Worm (Caenorhabditis elegans) whole organism, mixed stage, embryonic: ENCODE results near the gene C07D8.6.

ENCODE experiments used
- bed-3 ChIP-seq: fragments of 200-800 bp; sonication (Bioruptor generic); optimal IDR thresholded peaks from 3 replicates; lab custom pipeline; 2018; ENCODE audit warnings: mild to moderate bottlenecking, missing genetic modification characterization, moderate library complexity, missing compliant biosample characterization
- blmp-1 ChIP-seq: fragments of 150-350 bp; optimal IDR thresholded peaks from 2 replicates; lab custom pipeline; 2014; ENCODE audit warnings: missing biosample characterization, missing genetic modification characterization
- ceh-39 ChIP-seq: fragments of 150-350 bp; optimal IDR thresholded peaks from 2 replicates; lab custom pipeline; 2014; ENCODE audit warnings: missing biosample characterization, missing genetic modification characterization
- ceh-43 ChIP-seq: fragments of 200-800 bp; sonication (Bioruptor generic); optimal IDR thresholded peaks from 2 replicates; lab custom pipeline; 2018; ENCODE audit warnings: mild to moderate bottlenecking, missing genetic modification characterization, moderate library complexity, missing compliant biosample characterization
- ceh-83 ChIP-seq: fragments of 200-800 bp; sonication (Bioruptor generic); optimal IDR thresholded peaks from 2 replicates; lab custom pipeline; 2018; ENCODE audit warnings: mild to moderate bottlenecking, missing genetic modification characterization, missing compliant biosample characterization
- ces-1 ChIP-seq: fragments of 150-350 bp; optimal IDR thresholded peaks from 2 replicates; lab custom pipeline; 2014; ENCODE audit warnings: missing biosample characterization, missing genetic modification reagents, missing genetic modification characterization
- cnd-1 ChIP-seq: fragments of 200-800 bp; sonication (Bioruptor generic); optimal IDR thresholded peaks from 2 replicates; lab custom pipeline; 2018; ENCODE audit warnings: mild to moderate bottlenecking, missing genetic modification characterization, missing compliant biosample characterization
- drap-1 ChIP-seq: fragments of 200-800 bp; sonication (Bioruptor generic); optimal IDR thresholded peaks from 3 replicates; lab custom pipeline; 2018; ENCODE audit warnings: mild to moderate bottlenecking, missing genetic modification characterization, missing compliant biosample characterization
- flh-1 ChIP-seq: fragments of 200-800 bp; sonication (Bioruptor generic); optimal IDR thresholded peaks from 2 replicates; lab custom pipeline; 2018; ENCODE audit warnings: mild to moderate bottlenecking, missing genetic modification characterization, moderate library complexity, missing compliant biosample characterization
- ham-2 ChIP-seq: fragments of 200-800 bp; sonication (Bioruptor generic); optimal IDR thresholded peaks from 2 replicates; lab custom pipeline; 2018; ENCODE audit warnings: mild to moderate bottlenecking, missing genetic modification characterization, missing compliant biosample characterization
- hlh-1 ChIP-seq: fragments of 150-350 bp; optimal IDR thresholded peaks from 2 replicates; lab custom pipeline; 2014; ENCODE audit warnings: missing biosample characterization, missing genetic modification reagents, missing genetic modification characterization
- lin-13 ChIP-seq: fragments of 150-350 bp; optimal IDR thresholded peaks from 2 replicates; lab custom pipeline; 2014; ENCODE audit warnings: missing biosample characterization, missing genetic modification characterization
- lin-32 ChIP-seq: fragments of 200-800 bp; sonication (Bioruptor generic); optimal IDR thresholded peaks from 2 replicates; lab custom pipeline; 2018; ENCODE audit warnings: mild to moderate bottlenecking, missing genetic modification characterization, missing compliant biosample characterization
- lsy-2 ChIP-seq: fragments of 150-350 bp; optimal IDR thresholded peaks from 2 replicates; lab custom pipeline; 2014; ENCODE audit warnings: missing biosample characterization, missing genetic modification characterization
- mab-5 ChIP-seq: fragments of 150-350 bp; optimal IDR thresholded peaks from 2 replicates; lab custom pipeline; 2014; ENCODE audit warnings: missing biosample characterization, missing genetic modification characterization
- mls-2 ChIP-seq: sonication (generic microtip); optimal IDR thresholded peaks from 2 replicates; lab custom pipeline; 2016; ENCODE audit warnings: mild to moderate bottlenecking, missing genetic modification characterization, moderate library complexity, missing compliant biosample characterization
- nhr-12 ChIP-seq: fragments of 150-350 bp; optimal IDR thresholded peaks from 2 replicates; lab custom pipeline; 2014; ENCODE audit warnings: missing biosample characterization, missing genetic modification characterization
- nhr-2 ChIP-seq: fragments of 150-350 bp; optimal IDR thresholded peaks from 2 replicates; lab custom pipeline; 2014; ENCODE audit warnings: missing biosample characterization, missing genetic modification characterization
- nhr-237 ChIP-seq: fragments of 150-350 bp; optimal IDR thresholded peaks from 2 replicates; lab custom pipeline; 2014; ENCODE audit warnings: missing biosample characterization, missing genetic modification characterization
- nhr-28 ChIP-seq: fragments of 150-350 bp; optimal IDR thresholded peaks from 2 replicates; lab custom pipeline; 2014; ENCODE audit warnings: missing biosample characterization, missing genetic modification characterization
- nhr-76 ChIP-seq: sonication (generic microtip); optimal IDR thresholded peaks from 2 replicates; lab custom pipeline; 2017; ENCODE audit warnings: missing biosample characterization, missing genetic modification characterization
- pha-4 ChIP-seq: fragments of 150-350 bp; optimal IDR thresholded peaks from 2 replicates; lab custom pipeline; 2018; ENCODE audit warnings: missing biosample characterization, missing genetic modification reagents, missing genetic modification characterization
- sem-2 ChIP-seq: fragments of 200-800 bp; sonication (Bioruptor generic); optimal IDR thresholded peaks from 2 replicates; lab custom pipeline; 2018; ENCODE audit warnings: mild to moderate bottlenecking, missing genetic modification characterization, missing compliant biosample characterization
- snpc-4 ChIP-seq: fragments of 150-350 bp; optimal IDR thresholded peaks from 2 replicates; lab custom pipeline; 2014; ENCODE audit warnings: missing biosample characterization, missing genetic modification characterization
- sptf-1 ChIP-seq: sonication (generic microtip); optimal IDR thresholded peaks from 2 replicates; lab custom pipeline; 2017; ENCODE audit warnings: mild to moderate bottlenecking, missing genetic modification characterization, moderate library complexity, missing compliant biosample characterization
- tbx-8 ChIP-seq: fragments of 200-800 bp; sonication (Bioruptor generic); optimal IDR thresholded peaks from 2 replicates; lab custom pipeline; 2018; ENCODE audit warnings: mild to moderate bottlenecking, missing genetic modification characterization, moderate library complexity, missing compliant biosample characterization
- unc-120 ChIP-seq: sonication (generic microtip); optimal IDR thresholded peaks from 2 replicates; lab custom pipeline; 2017; ENCODE audit warnings: missing genetic modification characterization, missing compliant biosample characterization; ENCODE audit not compliant: poor library complexity, severe bottlenecking
- unc-39 ChIP-seq: fragments of 150-350 bp; optimal IDR thresholded peaks from 2 replicates; lab custom pipeline; 2014; ENCODE audit warnings: missing biosample characterization, missing genetic modification characterization
- unc-62 ChIP-seq: fragments of 150-350 bp; optimal IDR thresholded peaks from 2 replicates; lab custom pipeline; 2014; ENCODE audit warnings: missing biosample characterization, missing genetic modification reagents, missing genetic modification characterization
- zip-8 ChIP-seq: fragments of 150-350 bp; optimal IDR thresholded peaks from 2 replicates; lab custom pipeline; 2014; ENCODE audit warnings: missing biosample characterization, missing genetic modification characterization

The C07D8.6 gene

DNA sequence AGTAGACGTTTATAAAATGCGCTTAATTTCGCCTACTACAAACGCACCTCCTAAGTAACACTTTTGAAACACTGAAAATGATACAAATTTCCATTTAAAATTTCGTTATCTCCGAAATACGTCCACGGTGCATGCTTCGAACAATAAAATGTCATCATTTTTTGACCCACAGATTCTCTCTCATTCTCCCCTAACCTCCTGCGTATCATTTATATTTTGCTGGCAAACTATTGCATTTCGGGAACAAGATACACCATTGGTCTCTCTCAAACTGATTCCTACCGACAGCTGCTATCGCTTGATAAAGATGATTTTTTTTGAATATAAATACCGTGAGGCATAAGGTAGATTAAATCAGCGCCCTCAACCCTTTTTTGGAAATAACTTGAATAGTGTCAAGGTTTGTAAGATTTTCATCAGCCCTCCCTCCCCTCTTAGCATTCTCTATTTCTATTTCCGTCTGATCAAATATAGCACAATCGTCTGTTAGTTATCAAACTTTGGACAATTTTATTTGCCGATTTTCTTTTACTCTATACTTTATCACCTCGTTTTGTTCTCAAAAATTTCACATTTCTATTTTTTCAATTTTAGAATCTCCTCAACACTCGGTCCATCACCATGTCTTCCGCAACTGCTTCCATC, at the start of gene C07D8.6:
Gene C07D8.6, plus strand, starts transcription at position 595 of the 645 bp plus-strand sequence.
- no peak for TF ChIP-seq blmp-1
- TF ChIP-seq drap-1 (GFP tag; lab: Kevin White, UChicago) = no peak
- no peak for TF ChIP-seq ceh-39 (tag; lab: Kevin White, UChicago)
- no peak for TF ChIP-seq mab-5 (tag; lab: Kevin White, UChicago)
- peak; percentile 24 for TF ChIP-seq unc-62 (GFP tag; lab: Kevin White, UChicago)
- TF ChIP-seq unc-39 (tag; lab: Kevin White, UChicago) = no peak
- peak; percentile 62 for TF ChIP-seq hlh-1
- TF ChIP-seq cnd-1 (tag; lab: Kevin White, UChicago) = no peak
- no peak for TF ChIP-seq ceh-43 (GFP tag; lab: Kevin White, UChicago)
- no peak for TF ChIP-seq nhr-76 (tag; lab: Kevin White, UChicago)
- TF ChIP-seq unc-120 (tag; lab: Kevin White, UChicago) = peak; percentile 1
- TF ChIP-seq lin-13 = no peak
- no peak for TF ChIP-seq lsy-2 (tag; lab: Kevin White, UChicago)

DNA sequence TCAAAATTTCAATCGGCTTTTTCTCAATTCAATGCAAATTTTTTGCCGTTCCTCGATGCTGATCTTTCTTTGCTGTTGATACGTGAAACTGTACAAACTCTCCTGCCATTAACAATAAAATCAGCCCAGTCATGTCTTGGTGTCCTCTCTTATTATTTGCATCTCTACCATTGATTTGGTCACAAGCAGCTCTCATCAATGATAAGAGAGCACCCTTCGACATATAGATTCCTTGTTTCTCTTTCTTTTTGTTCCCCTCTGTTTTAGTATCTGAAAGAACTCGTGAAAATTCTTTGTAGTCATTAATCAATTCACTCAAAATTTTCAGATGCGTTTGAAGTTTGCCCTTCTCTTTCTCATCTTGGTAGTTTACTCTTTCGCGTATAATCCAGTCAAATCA, 49.5 kb upstream of the C07D8.6 start, which contains the start of gene lron-7:
Gene lron-7, plus strand, starts transcription at position 323 of the 400 bp plus-strand sequence.
- TF ChIP-seq bed-3 (GFP tag; lab: Kevin White, UChicago) = no peak
- TF ChIP-seq unc-39 (tag; lab: Kevin White, UChicago) = no peak
- no peak for TF ChIP-seq hlh-1
- TF ChIP-seq nhr-28 (tag; lab: Kevin White, UChicago) = no peak
- TF ChIP-seq pha-4 = no peak
- TF ChIP-seq sptf-1 (tag; lab: Kevin White, UChicago) = no peak
- TF ChIP-seq lin-32 (GFP tag; lab: Kevin White, UChicago) = no peak
- TF ChIP-seq nhr-12 = no peak
- no peak for TF ChIP-seq drap-1 (GFP tag; lab: Kevin White, UChicago)
- no peak for TF ChIP-seq ceh-39 (tag; lab: Kevin White, UChicago)
- TF ChIP-seq ceh-43 (GFP tag; lab: Kevin White, UChicago) = no peak

DNA sequence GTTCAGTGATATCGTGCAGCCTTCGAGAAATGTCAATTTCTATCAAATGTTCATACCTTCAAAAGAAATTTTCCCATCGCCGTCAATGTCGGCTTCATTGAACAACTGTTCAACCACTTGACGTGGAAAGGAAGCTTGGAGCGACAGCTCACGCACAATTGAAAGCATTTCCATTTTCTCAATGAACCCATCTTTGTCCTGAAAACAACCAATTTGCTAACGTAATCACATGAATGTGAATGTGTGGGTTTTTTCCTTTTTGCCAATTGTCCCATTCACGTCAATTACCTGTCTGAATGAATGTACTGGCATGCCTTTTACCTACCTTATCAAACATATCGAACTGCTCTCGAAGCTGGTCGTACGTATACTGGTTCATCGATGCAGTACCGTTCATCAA, 45.0 kb upstream of the C07D8.6 start:
- TF ChIP-seq cnd-1 (tag; lab: Kevin White, UChicago) (no peak), snpc-4 (tag; lab: Kevin White, UChicago) (no peak), zip-8 (tag; lab: Kevin White, UChicago) (no peak), sem-2 (GFP tag; lab: Kevin White, UChicago) (no peak), nhr-28 (tag; lab: Kevin White, UChicago) (no peak), blmp-1 (no peak), hlh-1 (no peak), mab-5 (tag; lab: Kevin White, UChicago) (no peak), lsy-2 (tag; lab: Kevin White, UChicago) (no peak), pha-4 (no peak), unc-62 (GFP tag; lab: Kevin White, UChicago) (no peak), nhr-2 (tag; lab: Kevin White, UChicago) (no peak), unc-39 (tag; lab: Kevin White, UChicago) (no peak), drap-1 (GFP tag; lab: Kevin White, UChicago) (no peak), ces-1 (GFP tag; lab: Kevin White, UChicago) (no peak), mls-2 (no peak), lin-32 (GFP tag; lab: Kevin White, UChicago) (no peak), ceh-83 (GFP tag; lab: Kevin White, UChicago) (no peak), ham-2 (no peak), sptf-1 (tag; lab: Kevin White, UChicago) (no peak)

ce11 chrX:7298652-7299051, 42.7 kb upstream of the C07D8.6 start, which contains the start of gene K03A1.4:
Gene K03A1.4, minus strand, starts transcription at chrX:7298752.
- no peak for TF ChIP-seq mls-2
- TF ChIP-seq tbx-8 = no peak
- no peak for TF ChIP-seq blmp-1
- TF ChIP-seq nhr-2 (tag; lab: Kevin White, UChicago) = no peak
- TF ChIP-seq nhr-76 (tag; lab: Kevin White, UChicago) = no peak
- no peak for TF ChIP-seq ceh-43 (GFP tag; lab: Kevin White, UChicago)
- TF ChIP-seq flh-1 (GFP tag; lab: Kevin White, UChicago) = no peak
- TF ChIP-seq sem-2 (GFP tag; lab: Kevin White, UChicago) = no peak
- no peak for TF ChIP-seq pha-4
- no peak for TF ChIP-seq snpc-4 (tag; lab: Kevin White, UChicago)
- TF ChIP-seq lin-32 (GFP tag; lab: Kevin White, UChicago) = no peak
- no peak for TF ChIP-seq mab-5 (tag; lab: Kevin White, UChicago)
- no peak for TF ChIP-seq ceh-83 (GFP tag; lab: Kevin White, UChicago)
- TF ChIP-seq ceh-39 (tag; lab: Kevin White, UChicago) = no peak
- no peak for TF ChIP-seq ham-2
- TF ChIP-seq nhr-237 = no peak
